Fruit fly (Drosophila melanogaster) whole organism, wandering third instar larva: ENCODE results near the gene PolA1.
A peak's percentile ranks its signal among the peaks of the same experiment; 100 is the strongest.

Experiments used
- Abd-B ChIP-seq: fragments of >200 bp; optimal IDR thresholded peaks from 2 replicates; lab custom pipeline; 2017; ENCODE audit warnings: missing biosample characterization, missing genetic modification characterization
- Dfd ChIP-seq: fragments of >200 bp; optimal IDR thresholded peaks from 2 replicates; lab custom pipeline; 2017; ENCODE audit warnings: missing biosample characterization, missing genetic modification characterization
- GATAd ChIP-seq: sonication (Bioruptor generic); optimal IDR thresholded peaks from 2 replicates; lab custom pipeline; 2016; ENCODE audit warnings: missing biosample characterization, missing genetic modification characterization
- Myc ChIP-seq: fragments of >200 bp; optimal IDR thresholded peaks from 2 replicates; lab custom pipeline; 2017
- Vsx2 ChIP-seq: fragments of 200-300, 225-300 bp; sonication (Bioruptor generic); optimal IDR thresholded peaks from 2 replicates; lab custom pipeline; 2018; ENCODE audit warnings: missing biosample characterization, missing genetic modification characterization; ENCODE audit not compliant: partially characterized antibody
- br ChIP-seq: fragments of 200-800 bp; sonication (Bioruptor generic); optimal IDR thresholded peaks from 2 replicates; lab custom pipeline; 2016; ENCODE audit warnings: missing biosample characterization, missing genetic modification characterization
- brk ChIP-seq: fragments of 200-800 bp; sonication (Bioruptor generic); optimal IDR thresholded peaks from 2 replicates; lab custom pipeline; 2016; ENCODE audit warnings: missing biosample characterization, mild to moderate bottlenecking, missing genetic modification characterization
- ey ChIP-seq: fragments of 200-800 bp; sonication (Bioruptor generic); optimal IDR thresholded peaks from 2 replicates; lab custom pipeline; 2016; ENCODE audit warnings: missing biosample characterization, missing genetic modification characterization
- fru ChIP-seq: fragments of 200-800 bp; sonication (Bioruptor generic); optimal IDR thresholded peaks from 3 replicates; lab custom pipeline; 2016; ENCODE audit warnings: missing biosample characterization, mild to moderate bottlenecking, missing genetic modification characterization
- pan ChIP-seq: fragments of >200 bp; optimal IDR thresholded peaks from 2 replicates; lab custom pipeline; 2017
- psq ChIP-seq: fragments of 200-800 bp; sonication (Bioruptor generic); optimal IDR thresholded peaks from 3 replicates; lab custom pipeline; 2017; ENCODE audit warnings: missing biosample characterization, mild to moderate bottlenecking, missing genetic modification characterization, moderate library complexity
- sv ChIP-seq: fragments of 200-800 bp; sonication (Bioruptor generic); optimal IDR thresholded peaks from 3 replicates; lab custom pipeline; 2016; ENCODE audit warnings: missing biosample characterization, missing genetic modification characterization
- tai ChIP-seq: sonication (Bioruptor generic); optimal IDR thresholded peaks from 2 replicates; lab custom pipeline; 2016; ENCODE audit warnings: missing biosample characterization, missing genetic modification characterization
- usp ChIP-seq: fragments of >200 bp; optimal IDR thresholded peaks from 2 replicates; lab custom pipeline; 2017; ENCODE audit warnings: missing biosample characterization, missing genetic modification characterization

DNA sequence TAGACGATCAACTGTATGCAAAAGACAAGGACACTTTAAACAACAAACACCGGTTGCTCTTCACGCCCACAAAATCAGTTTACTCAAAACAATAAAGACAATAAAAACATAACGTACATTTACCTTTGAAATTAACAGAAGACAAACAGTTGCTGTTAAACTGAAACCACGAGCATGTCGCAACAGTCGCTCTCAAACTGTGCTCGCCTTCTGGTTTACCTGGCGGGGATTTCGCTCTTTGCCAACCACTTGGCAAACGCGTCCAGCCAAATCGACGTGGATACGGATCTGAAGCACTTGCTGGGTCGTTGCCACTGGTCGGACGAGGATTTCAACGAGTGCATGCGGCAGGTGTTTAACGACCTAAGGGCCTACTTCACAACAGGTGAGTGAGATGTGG is 6.1 kb downstream of the PolA1 start:
- TF ChIP-seq sv (GFP tag; lab: Kevin White, UChicago) (no peak), Myc (lab: Kevin White, UChicago) (peak; percentile 5), GATAd (GFP tag; lab: Kevin White, UChicago) (no peak), br (no peak), ey (GFP tag; lab: Kevin White, UChicago) (no peak), tai (no peak), fru (GFP tag; lab: Kevin White, UChicago) (no peak), psq (GFP tag; lab: Kevin White, UChicago) (no peak), brk (GFP tag; lab: Kevin White, UChicago) (no peak), Dfd (GFP tag; lab: Kevin White, UChicago) (no peak), Abd-B (GFP tag; lab: Kevin White, UChicago) (no peak), pan (lab: Kevin White, UChicago) (no peak), Vsx2 (no peak), usp (no peak)
